Fruit fly (Drosophila melanogaster) whole organism, embryonic: ENCODE data around the gene CG7332.

ENCODE experiments used
- Gsc ChIP-seq: fragments of 200-800 bp; sonication (Bioruptor generic); IDR thresholded peaks from 2 replicates; pipeline ENCODE4 v1.3.6; 2022; ENCODE audit warnings: missing biosample characterization, missing genetic modification characterization
- h ChIP-seq: fragments of >200 bp; optimal IDR thresholded peaks from 2 replicates; lab custom pipeline; 2017
- kay ChIP-seq: fragments of 200-800 bp; sonication (Bioruptor generic); optimal IDR thresholded peaks from 2 replicates; lab custom pipeline; 2016; ENCODE audit warnings: missing biosample characterization, missing genetic modification characterization

DNA sequence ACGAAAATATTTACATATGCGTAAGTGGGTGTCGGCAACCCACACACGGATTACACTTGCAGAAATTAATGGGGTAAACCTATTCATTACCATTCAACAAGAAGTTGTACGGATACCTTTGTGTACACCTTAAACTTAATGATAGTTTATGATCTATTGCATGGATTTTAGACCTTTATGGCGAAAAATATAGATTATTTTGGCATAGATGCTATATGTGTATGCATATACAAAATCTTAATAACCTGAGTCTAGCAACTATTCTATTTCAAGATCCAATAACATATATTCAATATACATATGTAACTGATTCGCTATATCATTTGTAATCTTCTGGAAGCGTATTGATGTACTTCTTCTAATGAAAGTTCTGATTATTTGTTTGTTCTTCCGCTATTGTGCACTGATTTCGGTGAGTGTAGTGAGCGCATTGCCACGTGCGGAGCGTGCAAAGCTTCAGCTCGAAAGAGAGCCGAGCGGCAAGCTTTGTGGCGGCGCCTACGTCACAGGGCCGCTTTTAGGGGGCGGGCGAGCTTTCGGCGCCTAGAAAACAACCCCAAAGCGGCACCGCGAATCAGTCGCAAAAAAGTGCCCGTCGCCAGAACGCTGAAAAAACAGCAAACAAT lies 15.6 kb downstream of the CG7332 start, which contains the start of gene CG7378:
- TF ChIP-seq h (lab: Kevin White, UChicago) (no peak), kay (GFP tag; lab: Kevin White, UChicago) (no peak), Gsc (GFP tag; lab: Robert Waterston, UW) (no peak)
